Worm (Caenorhabditis elegans) whole organism, young adult: ENCODE results near the gene slc-17.5.

Experiments
- B0261.1 ChIP-seq: sonication (generic microtip); optimal IDR thresholded peaks from 2 replicates; lab custom pipeline; 2016; ENCODE audit warnings: mild to moderate bottlenecking, missing genetic modification characterization, moderate library complexity, missing compliant biosample characterization
- C17E4.6 ChIP-seq: fragments of 200-800 bp; sonication (Bioruptor generic); IDR thresholded peaks from 2 replicates; pipeline ENCODE4 v1.3.6; 2022; ENCODE audit warnings: missing genetic modification reagents, missing genetic modification characterization, missing compliant biosample characterization
- F22D6.2 ChIP-seq: sonication (generic microtip); optimal IDR thresholded peaks from 2 replicates; lab custom pipeline; 2016; ENCODE audit warnings: mild to moderate bottlenecking, missing genetic modification characterization, missing compliant biosample characterization
- F23B12.7 ChIP-seq: sonication (generic microtip); optimal IDR thresholded peaks from 2 replicates; lab custom pipeline; 2017; ENCODE audit warnings: missing genetic modification characterization, mild to moderate bottlenecking, missing compliant biosample characterization, antibody characterized with exemption, moderate library complexity; ENCODE audit not compliant: insufficient read depth
- F49E8.2 ChIP-seq: sonication (generic microtip); optimal IDR thresholded peaks from 3 replicates; lab custom pipeline; 2017; ENCODE audit warnings: missing genetic modification characterization, mild to moderate bottlenecking, missing compliant biosample characterization, antibody characterized with exemption, moderate library complexity; ENCODE audit not compliant: insufficient read depth
- K12H6.12 ChIP-seq: fragments of 200-800 bp; sonication (Bioruptor generic); optimal IDR thresholded peaks from 2 replicates; lab custom pipeline; 2018; ENCODE audit warnings: mild to moderate bottlenecking, missing genetic modification characterization, missing compliant biosample characterization
- aptf-2 ChIP-seq: fragments of 200-800 bp; sonication (Bioruptor generic); conservative IDR thresholded peaks from 2 replicates; pipeline ENCODE4 v1.3.6; 2022; ENCODE audit warnings: missing genetic modification reagents, missing genetic modification characterization, missing compliant biosample characterization
- aptf-3 ChIP-seq: fragments of 200-800 bp; sonication (Bioruptor generic); IDR thresholded peaks from 2 replicates; pipeline ENCODE4 v1.3.6; 2022; ENCODE audit warnings: missing genetic modification characterization, missing compliant biosample characterization
- athp-1 ChIP-seq: sonication (generic microtip); optimal IDR thresholded peaks from 2 replicates; lab custom pipeline; 2017; ENCODE audit warnings: mild to moderate bottlenecking, missing genetic modification characterization, missing compliant biosample characterization
- attf-5 ChIP-seq: fragments of 200-800 bp; sonication (Bioruptor generic); optimal IDR thresholded peaks from 2 replicates; lab custom pipeline; 2018; ENCODE audit warnings: mild to moderate bottlenecking, missing genetic modification characterization, missing compliant biosample characterization
- attf-6 ChIP-seq: fragments of 200-800 bp; sonication (Bioruptor generic); IDR thresholded peaks from 2 replicates; pipeline ENCODE4 v1.3.6; 2022; ENCODE audit warnings: missing genetic modification reagents, missing genetic modification characterization, missing compliant biosample characterization
- bed-2 ChIP-seq: fragments of 200-800 bp; sonication (Bioruptor generic); IDR thresholded peaks from 2 replicates; pipeline ENCODE4 v1.3.6; 2022; ENCODE audit warnings: missing genetic modification reagents, missing genetic modification characterization, missing compliant biosample characterization
- chd-7 ChIP-seq: sonication (generic microtip); optimal IDR thresholded peaks from 2 replicates; lab custom pipeline; 2016; ENCODE audit warnings: mild to moderate bottlenecking, missing genetic modification characterization, moderate library complexity, missing compliant biosample characterization
- dpff-1 ChIP-seq: sonication (generic microtip); optimal IDR thresholded peaks from 2 replicates; lab custom pipeline; 2017; ENCODE audit warnings: mild to moderate bottlenecking, missing genetic modification characterization, missing compliant biosample characterization
- efl-1 ChIP-seq: fragments of 150-350 bp; optimal IDR thresholded peaks from 2 replicates; lab custom pipeline; 2014; ENCODE audit warnings: missing biosample characterization, missing genetic modification reagents, missing genetic modification characterization
- egl-18 ChIP-seq: fragments of 200-800 bp; sonication (Bioruptor generic); IDR thresholded peaks from 2 replicates; pipeline ENCODE4 v1.3.6; 2022; ENCODE audit warnings: missing genetic modification reagents, missing genetic modification characterization, missing compliant biosample characterization
- ekl-4 ChIP-seq: fragments of 200-800 bp; sonication (Bioruptor generic); IDR thresholded peaks from 2 replicates; pipeline ENCODE4 v1.3.6; 2022; ENCODE audit warnings: missing genetic modification reagents, missing genetic modification characterization, missing compliant biosample characterization
- him-1 ChIP-seq: sonication (generic microtip); optimal IDR thresholded peaks from 2 replicates; lab custom pipeline; 2016; ENCODE audit warnings: missing genotype, missing genetic modification reagents, missing genetic modification characterization, missing compliant biosample characterization
- hlh-12 ChIP-seq: sonication (generic microtip); optimal IDR thresholded peaks from 2 replicates; lab custom pipeline; 2016; ENCODE audit warnings: missing genetic modification characterization, missing compliant biosample characterization
- let-607 ChIP-seq, 2 experiments: fragments of 200-800 bp in 1 of 2; sonication (Bioruptor generic) in 1 of 2; sonication (generic microtip) in 1 of 2; optimal IDR thresholded peaks; 2 replicates each; lab custom pipeline; 2016 to 2018; ENCODE audit warnings: mild to moderate bottlenecking in 2 of 2, missing compliant biosample characterization in 2 of 2, missing genetic modification characterization in 2 of 2, moderate library complexity in 2 of 2, missing genotype in 1 of 2
- lin-54 ChIP-seq: fragments of 200-800 bp; sonication (Bioruptor generic); optimal IDR thresholded peaks from 2 replicates; lab custom pipeline; 2018; ENCODE audit warnings: mild to moderate bottlenecking, missing genetic modification characterization, missing compliant biosample characterization
- mes-4 ChIP-seq: sonication (generic microtip); optimal IDR thresholded peaks from 2 replicates; lab custom pipeline; 2016; ENCODE audit warnings: missing genotype, missing genetic modification characterization, missing compliant biosample characterization
- nfya-1 ChIP-seq: sonication (generic microtip); optimal IDR thresholded peaks from 2 replicates; lab custom pipeline; 2017; ENCODE audit warnings: antibody characterized with exemption, missing compliant biosample characterization, missing genetic modification characterization, borderline replicate concordance; ENCODE audit not compliant: insufficient read depth
- pbrm-1 ChIP-seq: fragments of 200-800 bp; sonication (Bioruptor generic); IDR thresholded peaks from 2 replicates; pipeline ENCODE4 v1.3.6; 2022; ENCODE audit warnings: missing genetic modification reagents, missing genetic modification characterization, missing compliant biosample characterization
- sdz-38 ChIP-seq: sonication (generic microtip); optimal IDR thresholded peaks from 2 replicates; lab custom pipeline; 2016; ENCODE audit warnings: missing genotype, missing genetic modification characterization, missing compliant biosample characterization
- sea-2 ChIP-seq: fragments of 200-800 bp; sonication (Bioruptor generic); IDR thresholded peaks from 2 replicates; pipeline ENCODE4 v1.3.6; 2022; ENCODE audit warnings: missing genetic modification characterization, missing compliant biosample characterization
- snpc-1.1 ChIP-seq: sonication (generic microtip); optimal IDR thresholded peaks from 2 replicates; lab custom pipeline; 2017; ENCODE audit warnings: missing genetic modification characterization, mild to moderate bottlenecking, missing compliant biosample characterization, antibody characterized with exemption, moderate library complexity, missing genotype, missing genetic modification reagents; ENCODE audit not compliant: insufficient read depth
- snpc-1.3 ChIP-seq: sonication (generic microtip); optimal IDR thresholded peaks from 2 replicates; lab custom pipeline; 2017; ENCODE audit warnings: missing genetic modification characterization, mild to moderate bottlenecking, missing compliant biosample characterization, antibody characterized with exemption, moderate library complexity, missing genotype, missing genetic modification reagents; ENCODE audit not compliant: insufficient read depth
- tlf-1 ChIP-seq: fragments of 200-800 bp; sonication (Bioruptor generic); optimal IDR thresholded peaks from 2 replicates; lab custom pipeline; 2018; ENCODE audit warnings: mild to moderate bottlenecking, missing genetic modification characterization, missing compliant biosample characterization
- zfh-2 ChIP-seq: fragments of 200-800 bp; sonication (Bioruptor generic); conservative IDR thresholded peaks from 2 replicates; pipeline ENCODE4 v1.3.6; 2022; ENCODE audit warnings: missing genetic modification reagents, missing genetic modification characterization, missing compliant biosample characterization
- ztf-3 ChIP-seq: fragments of 200-800 bp; sonication (Bioruptor generic); optimal IDR thresholded peaks from 2 replicates; lab custom pipeline; 2018; ENCODE audit warnings: mild to moderate bottlenecking, missing genetic modification characterization, missing compliant biosample characterization

The slc-17.5 gene

DNA sequence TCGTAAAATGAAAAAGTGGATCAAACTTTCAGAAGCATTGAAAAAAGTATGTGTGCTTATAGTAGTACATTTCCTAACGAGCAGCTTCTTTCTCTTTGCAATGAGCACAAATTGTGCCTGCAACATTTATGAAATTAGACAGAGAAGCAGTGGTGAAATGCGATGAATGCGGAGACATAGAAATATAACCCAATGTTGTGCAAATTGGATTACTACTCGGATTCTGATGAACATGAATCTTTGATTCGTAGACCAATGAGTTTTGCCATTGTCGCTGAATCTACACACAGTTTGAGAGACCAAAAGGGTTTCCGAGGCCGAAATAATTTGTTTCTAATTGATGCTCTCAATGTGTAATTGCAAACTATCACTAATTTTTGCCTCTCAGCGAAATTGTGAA is 30.8 kb downstream of the slc-17.5 start:
- TF ChIP-seq tlf-1 = no peak
- no peak for TF ChIP-seq C17E4.6 (GFP tag; lab: Robert Waterston, UW)
- TF ChIP-seq egl-18 (GFP tag; lab: Robert Waterston, UW) = no peak
- TF ChIP-seq pbrm-1 (GFP tag; lab: Robert Waterston, UW) = no peak
- TF ChIP-seq nfya-1 (tag; lab: Kevin White, UChicago) = no peak
- no peak for TF ChIP-seq zfh-2 (GFP tag; lab: Robert Waterston, UW)
- TF ChIP-seq attf-5 (GFP tag; lab: Kevin White, UChicago) = no peak
- TF ChIP-seq aptf-2 (GFP tag; lab: Robert Waterston, UW) = no peak
- no peak for TF ChIP-seq sdz-38 (tag; lab: Kevin White, UChicago)
- no peak for TF ChIP-seq ekl-4
- no peak for TF ChIP-seq snpc-1.3 (tag; lab: Kevin White, UChicago)
- no peak for TF ChIP-seq F23B12.7 (tag; lab: Kevin White, UChicago)
- no peak for TF ChIP-seq K12H6.12 (tag; lab: Kevin White, UChicago)
- no peak for TF ChIP-seq mes-4

- TF ChIP-seq athp-1 (tag; lab: Kevin White, UChicago) (no peak), zfh-2 (GFP tag; lab: Robert Waterston, UW) (no peak), him-1 (no peak), F22D6.2 (tag; lab: Kevin White, UChicago) (no peak), dpff-1 (no peak), lin-54 (GFP tag; lab: Kevin White, UChicago) (no peak), attf-6 (GFP tag; lab: Robert Waterston, UW) (no peak), bed-2 (GFP tag; lab: Robert Waterston, UW) (no peak), snpc-1.1 (tag; lab: Kevin White, UChicago) (no peak)
Measured at ce11 chrV:8252532-8252931, 32.2 kb downstream of the slc-17.5 start.

DNA sequence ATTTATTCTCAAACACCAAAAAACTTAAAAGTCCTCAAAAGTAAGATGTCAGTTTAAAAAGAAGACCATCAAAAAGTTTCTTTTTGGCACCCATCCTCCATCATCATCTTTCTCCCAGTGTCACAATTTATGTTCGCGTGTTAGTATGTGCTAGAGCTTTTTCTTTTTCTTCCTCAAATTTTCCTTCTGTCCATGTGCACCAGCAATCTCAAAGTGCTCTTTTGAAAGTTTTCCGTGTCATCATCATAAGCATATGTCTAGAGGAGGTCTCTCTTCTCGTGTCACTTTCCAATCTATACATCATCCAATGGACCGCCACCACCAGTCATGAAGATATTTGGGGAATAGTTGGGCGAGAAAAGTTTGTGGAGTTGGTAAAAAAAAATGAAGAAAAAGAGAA is 33.6 kb downstream of the slc-17.5 start:
- TF ChIP-seq ztf-3 (GFP tag; lab: Kevin White, UChicago) (no peak), hlh-12 (tag; lab: Kevin White, UChicago) (no peak), aptf-3 (GFP tag; lab: Robert Waterston, UW) (no peak)

DNA sequence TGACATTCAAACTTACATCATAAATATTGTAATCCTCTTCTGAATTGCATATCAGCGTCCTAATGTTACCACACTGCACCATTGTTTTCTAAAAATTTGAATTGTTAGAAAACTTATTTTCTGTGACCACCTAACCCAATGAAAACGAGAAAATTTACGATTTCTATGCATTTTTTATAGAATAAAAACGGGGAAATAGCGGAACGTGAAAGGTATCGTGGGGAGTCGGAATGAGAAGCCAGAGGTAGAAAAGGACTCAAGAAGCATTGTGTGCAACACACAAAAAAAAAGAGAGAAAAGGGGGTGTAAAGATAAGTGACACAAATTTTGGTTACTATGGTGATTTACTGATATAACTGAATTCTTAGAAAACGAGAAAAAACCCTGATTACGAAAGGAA is 34.5 kb downstream of the slc-17.5 start, which contains the start of gene C16D9.6:
TSS of gene C16D9.6 (minus strand) at position 101 of the 400 bp plus-strand sequence.
- TF ChIP-seq K12H6.12 (tag; lab: Kevin White, UChicago) (no peak), egl-18 (GFP tag; lab: Robert Waterston, UW) (no peak), efl-1 (GFP tag; lab: Kevin White, UChicago) (no peak), let-607 (tag; optimal IDR thresholded peaks at IDR 0.05; lab: Kevin White, UChicago) (no peak), B0261.1 (tag; lab: Kevin White, UChicago) (no peak), mes-4 (no peak), sea-2 (GFP tag; lab: Robert Waterston, UW) (no peak), nfya-1 (tag; lab: Kevin White, UChicago) (no peak), F49E8.2 (tag; lab: Kevin White, UChicago) (no peak), chd-7 (no peak)
